Fruit fly (Drosophila melanogaster) whole organism: ENCODE data around the gene FipoQ.
A peak's percentile ranks its signal among the peaks of the same experiment; 100 is the strongest.

ENCODE experiments used
- CG8478 ChIP-seq: fragments of >200 bp; optimal IDR thresholded peaks from 2 replicates; lab custom pipeline; 2018; ENCODE audit warnings: inconsistent platforms
- Dll ChIP-seq: fragments of >200 bp; optimal IDR thresholded peaks from 2 replicates; lab custom pipeline; 2017
- EcR ChIP-seq, 2 experiments: fragments of >200 bp; optimal IDR thresholded peaks; 2 replicates each; lab custom pipeline; 2017; ENCODE audit warnings: missing biosample characterization in 2 of 2, missing genetic modification characterization in 2 of 2, missing genetic modification reagents in 2 of 2
- pan ChIP-seq: fragments of >200 bp; optimal IDR thresholded peaks from 2 replicates; lab custom pipeline; 2017
- psq ChIP-seq: fragments of >200 bp; optimal IDR thresholded peaks from 2 replicates; lab custom pipeline; 2017
- usp ChIP-seq: fragments of >200 bp; optimal IDR thresholded peaks from 2 replicates; lab custom pipeline; 2017; ENCODE audit warnings: missing biosample characterization, missing genetic modification characterization, mixed read lengths

Gene FipoQ

dm6 chr3R:29494482-29494881 is at the start of gene FipoQ:
Gene FipoQ, plus strand, starts transcription at chr3R:29494782.
- no peak for TF ChIP-seq psq
- TF ChIP-seq pan: no peak
- no peak for TF ChIP-seq CG8478 (lab: Kevin White, UChicago)
- TF ChIP-seq usp: no peak
- TF ChIP-seq EcR (GFP tag; optimal IDR thresholded peaks at IDR 0.05; lab: Kevin White, UChicago): no peak
- TF ChIP-seq Dll: no peak

- TF ChIP-seq Dll: no peak
- no peak for TF ChIP-seq EcR (GFP tag; optimal IDR thresholded peaks at IDR 0.05; lab: Kevin White, UChicago)
- no peak for TF ChIP-seq pan
- TF ChIP-seq usp: no peak
- no peak for TF ChIP-seq CG8478 (lab: Kevin White, UChicago)
- TF ChIP-seq psq: no peak
These were observed 44.2 kb upstream of the FipoQ start for dm6 chr3R:29450333-29450732.

dm6 chr3R:29457215-29457614 is 37.4 kb upstream of the FipoQ start:
- TF ChIP-seq Dll (peak; percentile 35), usp (no peak)

- TF ChIP-seq EcR (GFP tag; optimal IDR thresholded peaks at IDR 0.05; lab: Kevin White, UChicago): no peak
- TF ChIP-seq psq: no peak
- no peak for TF ChIP-seq CG8478 (lab: Kevin White, UChicago)
- no peak for TF ChIP-seq usp
- TF ChIP-seq pan: no peak
- no peak for TF ChIP-seq Dll
These were observed 36.7 kb upstream of the FipoQ start for dm6 chr3R:29457779-29458382.

- TF ChIP-seq pan (no peak), EcR (GFP tag; optimal IDR thresholded peaks at IDR 0.05; lab: Kevin White, UChicago) (peak in 1 of 2 experiments; percentile 76)
These were observed 35.9 kb upstream of the FipoQ start for dm6 chr3R:29458689-29459136.

- no peak for TF ChIP-seq CG8478 (lab: Kevin White, UChicago)
- no peak for TF ChIP-seq psq
- TF ChIP-seq usp: no peak
- TF ChIP-seq Dll: no peak
- TF ChIP-seq pan: no peak
- no peak for TF ChIP-seq EcR (GFP tag; optimal IDR thresholded peaks at IDR 0.05; lab: Kevin White, UChicago)
These were observed 34.2 kb upstream of the FipoQ start for dm6 chr3R:29460225-29460927.

dm6 chr3R:29461069-29461468 is 33.5 kb upstream of the FipoQ start:
- no peak for TF ChIP-seq psq
- TF ChIP-seq EcR (GFP tag; optimal IDR thresholded peaks at IDR 0.05; lab: Kevin White, UChicago): peak; percentile 29 to 71
- no peak for TF ChIP-seq Dll
- TF ChIP-seq pan: no peak

dm6 chr3R:29461846-29462245 is 32.7 kb upstream of the FipoQ start:
- TF ChIP-seq psq: no peak
- no peak for TF ChIP-seq EcR (GFP tag; optimal IDR thresholded peaks at IDR 0.05; lab: Kevin White, UChicago)
- TF ChIP-seq usp: no peak
- TF ChIP-seq CG8478 (lab: Kevin White, UChicago): no peak
- no peak for TF ChIP-seq pan
- TF ChIP-seq Dll: no peak

- TF ChIP-seq psq (no peak), CG8478 (lab: Kevin White, UChicago) (no peak), EcR (GFP tag; optimal IDR thresholded peaks at IDR 0.05; lab: Kevin White, UChicago) (no peak), Dll (no peak), pan (no peak), usp (no peak)
These were observed 27.8 kb upstream of the FipoQ start for dm6 chr3R:29466759-29467158.

- TF ChIP-seq EcR (GFP tag; optimal IDR thresholded peaks at IDR 0.05; lab: Kevin White, UChicago): no peak
- TF ChIP-seq CG8478 (lab: Kevin White, UChicago): no peak
- TF ChIP-seq pan: no peak
- TF ChIP-seq usp: no peak
- TF ChIP-seq Dll: no peak
- no peak for TF ChIP-seq psq
These were observed 24.5 kb upstream of the FipoQ start for dm6 chr3R:29470122-29470521.

dm6 chr3R:29478952-29479538 is 15.5 kb upstream of the FipoQ start:
- no peak for TF ChIP-seq Dll
- TF ChIP-seq usp: no peak
- no peak for TF ChIP-seq pan

dm6 chr3R:29479922-29480321 is 14.7 kb upstream of the FipoQ start:
- TF ChIP-seq CG8478 (lab: Kevin White, UChicago) (no peak), usp (no peak)

- TF ChIP-seq usp (no peak), EcR (GFP tag; optimal IDR thresholded peaks at IDR 0.05; lab: Kevin White, UChicago) (no peak), psq (no peak), pan (no peak), Dll (no peak), CG8478 (lab: Kevin White, UChicago) (no peak)
These were observed 5.4 kb upstream of the FipoQ start, which contains the start of the genes CG2321 and CG2006 for dm6 chr3R:29489209-29489608. Gene CG2321, minus strand, starts transcription at chr3R:29489265. Gene CG2006, plus strand, starts transcription at chr3R:29489468.

dm6 chr3R:29490912-29491311 is 3.7 kb upstream of the FipoQ start, which contains the start of gene Spase12:
Gene Spase12, minus strand, starts transcription at chr3R:29491150.
- no peak for TF ChIP-seq psq
- no peak for TF ChIP-seq pan
- TF ChIP-seq CG8478 (lab: Kevin White, UChicago): no peak
- TF ChIP-seq usp: no peak
- TF ChIP-seq EcR (GFP tag; optimal IDR thresholded peaks at IDR 0.05; lab: Kevin White, UChicago): no peak
- no peak for TF ChIP-seq Dll
